Fruit fly (Drosophila melanogaster) whole organism, embryonic: ENCODE data around the gene CG6893.

ENCODE experiments used
- ATbp ChIP-seq: fragments of 200-800 bp; sonication (Bioruptor generic); optimal IDR thresholded peaks from 2 replicates; lab custom pipeline; 2017; ENCODE audit warnings: missing biosample characterization, mild to moderate bottlenecking, missing genetic modification characterization, missing genetic modification reagents
- Atf6 ChIP-seq: fragments of 200-800 bp; sonication (Bioruptor generic); IDR thresholded peaks from 2 replicates; pipeline ENCODE4 v1.3.6; 2022; ENCODE audit warnings: missing biosample characterization, missing genetic modification characterization
- CG10321 ChIP-seq: fragments of 200-800 bp; sonication (Bioruptor generic); IDR thresholded peaks from 2 replicates; pipeline ENCODE4 v1.3.6; 2022; ENCODE audit warnings: missing biosample characterization, missing genetic modification characterization
- CG10462 ChIP-seq: fragments of 200-800 bp; sonication (Bioruptor generic); optimal IDR thresholded peaks from 2 replicates; lab custom pipeline; 2016; ENCODE audit warnings: missing biosample characterization, missing genetic modification characterization
- CG1233 ChIP-seq: fragments of 200-800 bp; sonication (Bioruptor generic); optimal IDR thresholded peaks from 4 replicates; lab custom pipeline; 2018; ENCODE audit warnings: missing biosample characterization, mild to moderate bottlenecking, missing genetic modification characterization
- CG12391 ChIP-seq: fragments of 200-800 bp; sonication (Bioruptor generic); optimal IDR thresholded peaks from 3 replicates; lab custom pipeline; 2018; ENCODE audit warnings: missing biosample characterization, mild to moderate bottlenecking, missing genetic modification characterization, moderate library complexity
- CG13775 ChIP-seq: fragments of 200-800 bp; sonication (Bioruptor generic); optimal IDR thresholded peaks from 3 replicates; lab custom pipeline; 2017; ENCODE audit warnings: missing biosample characterization, mild to moderate bottlenecking, missing genetic modification characterization
- CG15601 ChIP-seq: fragments of 200-800 bp; sonication (Bioruptor generic); optimal IDR thresholded peaks from 3 replicates; lab custom pipeline; 2019; ENCODE audit warnings: missing biosample characterization, mild to moderate bottlenecking, missing genetic modification characterization, moderate library complexity
- CG1602 ChIP-seq: fragments of 200-800 bp; sonication (Bioruptor generic); optimal IDR thresholded peaks from 3 replicates; lab custom pipeline; 2016; ENCODE audit warnings: missing biosample characterization, missing genetic modification characterization
- CG1603 ChIP-seq: fragments of 200-800 bp; sonication (Bioruptor generic); optimal IDR thresholded peaks from 2 replicates; lab custom pipeline; 2019; ENCODE audit warnings: missing biosample characterization, mild to moderate bottlenecking, missing genetic modification characterization, moderate library complexity
- CG17328 ChIP-seq: fragments of 200-800 bp; sonication (Bioruptor generic); IDR thresholded peaks from 2 replicates; pipeline ENCODE4 v1.3.6; 2022; ENCODE audit warnings: missing biosample characterization, missing genetic modification characterization
- CG17361 ChIP-seq: fragments of 200-800 bp; sonication (Bioruptor generic); IDR thresholded peaks from 3 replicates; pipeline ENCODE4 v1.3.6; 2022; ENCODE audit warnings: missing biosample characterization, missing genetic modification characterization
- CG17568 ChIP-seq: fragments of 200-800 bp; sonication (Bioruptor generic); optimal IDR thresholded peaks from 2 replicates; lab custom pipeline; 2018; ENCODE audit warnings: missing biosample characterization, mild to moderate bottlenecking, missing genetic modification characterization, moderate library complexity
- CG2120 ChIP-seq: fragments of 200-800 bp; sonication (Bioruptor generic); optimal IDR thresholded peaks from 3 replicates; lab custom pipeline; 2016; ENCODE audit warnings: missing biosample characterization, missing genetic modification characterization
- CG31365 ChIP-seq: fragments of 200-800 bp; sonication (Bioruptor generic); optimal IDR thresholded peaks from 2 replicates; lab custom pipeline; 2018; ENCODE audit warnings: missing biosample characterization, mild to moderate bottlenecking, missing genetic modification characterization
- CG31441 ChIP-seq: fragments of 200-800 bp; sonication (Bioruptor generic); IDR thresholded peaks from 2 replicates; pipeline ENCODE4 v1.3.6; 2022; ENCODE audit warnings: missing biosample characterization, missing genetic modification characterization
- CG32532 ChIP-seq: fragments of 200-800 bp; sonication (Bioruptor generic); IDR thresholded peaks from 2 replicates; pipeline ENCODE4 v1.3.6; 2022; ENCODE audit warnings: missing biosample characterization, missing genetic modification characterization
- CG33557 ChIP-seq: fragments of 200-800 bp; sonication (Bioruptor generic); optimal IDR thresholded peaks from 2 replicates; lab custom pipeline; 2019; ENCODE audit warnings: missing biosample characterization, mild to moderate bottlenecking, missing genetic modification characterization, moderate library complexity
- CG34376 ChIP-seq: fragments of 200-800 bp; sonication (Bioruptor generic); optimal IDR thresholded peaks from 2 replicates; lab custom pipeline; 2018; ENCODE audit warnings: missing biosample characterization, mild to moderate bottlenecking, missing genetic modification characterization
- CG34422 ChIP-seq: fragments of 200-800 bp; sonication (Bioruptor generic); IDR thresholded peaks from 3 replicates; pipeline ENCODE4 v1.3.6; 2022; ENCODE audit warnings: missing biosample characterization, missing genetic modification characterization
- CG3847 ChIP-seq: fragments of 200-800 bp; sonication (Bioruptor generic); IDR thresholded peaks from 2 replicates; pipeline ENCODE4 v1.3.6; 2022; ENCODE audit warnings: missing biosample characterization, missing genetic modification characterization
- CG43689 ChIP-seq: fragments of 200-800 bp; sonication (Bioruptor generic); IDR thresholded peaks from 2 replicates; pipeline ENCODE4 v1.3.6; 2022; ENCODE audit warnings: missing biosample characterization, missing genetic modification characterization
- CG7556 ChIP-seq: fragments of 200-800 bp; sonication (Bioruptor generic); optimal IDR thresholded peaks from 2 replicates; lab custom pipeline; 2017; ENCODE audit warnings: missing biosample characterization, mild to moderate bottlenecking, missing genetic modification characterization
- CG8478 ChIP-seq: fragments of >200 bp; optimal IDR thresholded peaks from 2 replicates; lab custom pipeline; 2018
- CG9609 ChIP-seq: fragments of 200-800 bp; sonication (Bioruptor generic); optimal IDR thresholded peaks from 3 replicates; lab custom pipeline; 2016; ENCODE audit warnings: missing biosample characterization, missing genetic modification characterization
- CG9932 ChIP-seq: fragments of 200-800 bp; sonication (Bioruptor generic); IDR thresholded peaks from 2 replicates; pipeline ENCODE4 v1.3.6; 2022; ENCODE audit warnings: missing biosample characterization, missing genetic modification characterization
- CTCF ChIP-seq: fragments of 200-800 bp; sonication (Bioruptor generic); optimal IDR thresholded peaks from 2 replicates; lab custom pipeline; 2017; ENCODE audit warnings: missing biosample characterization, mild to moderate bottlenecking, missing genetic modification characterization, moderate library complexity
- D ChIP-seq, 2 experiments: fragments of 200-800 bp in 1 of 2; fragments of >200 bp in 1 of 2; sonication (Bioruptor generic) in 1 of 2; optimal IDR thresholded peaks; 2 replicates in 1 of 2; 3 replicates in 1 of 2; lab custom pipeline; 2017; ENCODE audit warnings: mild to moderate bottlenecking in 1 of 2, missing biosample characterization in 1 of 2, missing genetic modification characterization in 1 of 2, missing genetic modification reagents in 1 of 2
- Dip3 ChIP-seq: fragments of 200-800 bp; sonication (Bioruptor generic); optimal IDR thresholded peaks from 3 replicates; lab custom pipeline; 2016; ENCODE audit warnings: missing biosample characterization, missing genetic modification characterization
- Eip74EF ChIP-seq, 2 experiments: fragments of 200-800 bp in 1 of 2; fragments of >200 bp in 1 of 2; sonication (Bioruptor generic) in 1 of 2; optimal IDR thresholded peaks; 2 replicates each; lab custom pipeline; 2017 to 2019; ENCODE audit warnings: missing biosample characterization in 2 of 2, missing genetic modification characterization in 2 of 2, mild to moderate bottlenecking in 1 of 2, moderate library complexity in 1 of 2
- HLHmδ ChIP-seq: fragments of 200-800 bp; sonication (Bioruptor generic); optimal IDR thresholded peaks from 2 replicates; lab custom pipeline; 2018; ENCODE audit warnings: missing biosample characterization, mild to moderate bottlenecking, missing genetic modification characterization, moderate library complexity
- Hmx ChIP-seq: fragments of 200-800 bp; sonication (Bioruptor generic); optimal IDR thresholded peaks from 2 replicates; lab custom pipeline; 2016; ENCODE audit warnings: missing biosample characterization, missing genetic modification characterization
- Hr51 ChIP-seq, 2 experiments: fragments of 200-800 bp; sonication (Bioruptor generic); optimal IDR thresholded peaks; 2 replicates in 1 of 2; 3 replicates in 1 of 2; lab custom pipeline; 2016 to 2018; ENCODE audit warnings: missing biosample characterization in 2 of 2, missing genetic modification characterization in 2 of 2, mild to moderate bottlenecking in 1 of 2, moderate library complexity in 1 of 2
- MBD-R2 ChIP-seq: fragments of 200-800 bp; sonication (Bioruptor generic); IDR thresholded peaks from 2 replicates; pipeline ENCODE4 v1.3.6; 2022; ENCODE audit warnings: missing biosample characterization, missing genetic modification characterization
- Nf-YC ChIP-seq: fragments of 200-800 bp; optimal IDR thresholded peaks from 3 replicates; lab custom pipeline; 2019; ENCODE audit warnings: missing biosample characterization, mild to moderate bottlenecking, missing genetic modification characterization, moderate library complexity
- Rx ChIP-seq: fragments of 200-800 bp; sonication (Bioruptor generic); IDR thresholded peaks from 2 replicates; pipeline ENCODE4 v1.3.6; 2022; ENCODE audit warnings: missing biosample characterization, missing genetic modification characterization
- Sox100B ChIP-seq: fragments of 200-800 bp; sonication (Bioruptor generic); optimal IDR thresholded peaks from 3 replicates; lab custom pipeline; 2018; ENCODE audit warnings: missing biosample characterization, mild to moderate bottlenecking, missing genetic modification characterization
- Sox102F ChIP-seq: fragments of 200-800 bp; sonication (Bioruptor generic); optimal IDR thresholded peaks from 2 replicates; lab custom pipeline; 2018; ENCODE audit warnings: missing biosample characterization, mild to moderate bottlenecking, missing genetic modification characterization, moderate library complexity
- Sry-β ChIP-seq: fragments of 200-800 bp; sonication (Bioruptor generic); optimal IDR thresholded peaks from 2 replicates; lab custom pipeline; 2018; ENCODE audit warnings: missing biosample characterization, mild to moderate bottlenecking, missing genetic modification characterization, moderate library complexity
- ap ChIP-seq: fragments of 200-800 bp; sonication (Bioruptor generic); IDR thresholded peaks from 2 replicates; pipeline ENCODE4 v1.3.6; 2022; ENCODE audit warnings: missing biosample characterization, missing genetic modification characterization
- ato ChIP-seq: fragments of 200-800 bp; sonication (Bioruptor generic); IDR thresholded peaks from 2 replicates; pipeline ENCODE4 v1.3.6; 2022; ENCODE audit warnings: missing biosample characterization, missing genetic modification characterization; ENCODE audit not compliant: partially characterized antibody
- chn ChIP-seq: fragments of 200-800 bp; sonication (Bioruptor generic); optimal IDR thresholded peaks from 2 replicates; lab custom pipeline; 2016; ENCODE audit warnings: missing biosample characterization, missing genetic modification characterization
- cwo ChIP-seq: fragments of 200-800 bp; sonication (Bioruptor generic); optimal IDR thresholded peaks from 3 replicates; lab custom pipeline; 2017; ENCODE audit warnings: missing biosample characterization, missing genetic modification characterization, mild to moderate bottlenecking, moderate library complexity, missing genetic modification reagents
- gce ChIP-seq: fragments of 200-800 bp; sonication (Bioruptor generic); IDR thresholded peaks from 3 replicates; pipeline ENCODE4 v1.3.6; 2022; ENCODE audit warnings: missing biosample characterization, missing genetic modification characterization
- gsb ChIP-seq: fragments of 200-800 bp; sonication (Bioruptor generic); IDR thresholded peaks from 2 replicates; pipeline ENCODE4 v1.3.6; 2022; ENCODE audit warnings: missing biosample characterization, missing genetic modification characterization
- pnt ChIP-seq: fragments of 200-800 bp; sonication (Bioruptor generic); optimal IDR thresholded peaks from 3 replicates; lab custom pipeline; 2016; ENCODE audit warnings: missing biosample characterization, missing genetic modification characterization
- sens ChIP-seq: fragments of 200-800 bp; sonication (Bioruptor generic); peaks from one replicate; lab custom pipeline; 2016; ENCODE audit warnings: missing biosample characterization, missing genetic modification characterization
- slbo ChIP-seq: fragments of 200-800 bp; sonication (Bioruptor generic); IDR thresholded peaks from 2 replicates; pipeline ENCODE4 v1.3.6; 2022; ENCODE audit warnings: missing biosample characterization, missing genetic modification characterization
- stwl ChIP-seq: fragments of 200-800 bp; sonication (Bioruptor generic); optimal IDR thresholded peaks from 3 replicates; lab custom pipeline; 2018; ENCODE audit warnings: missing biosample characterization, mild to moderate bottlenecking, missing genetic modification characterization, moderate library complexity
- trem ChIP-seq: fragments of 200-800 bp; optimal IDR thresholded peaks from 3 replicates; lab custom pipeline; 2019; ENCODE audit warnings: missing biosample characterization, mild to moderate bottlenecking, missing genetic modification characterization, moderate library complexity

The CG6893 gene

dm6 chr3L:18675363-18675866, 18.6 kb upstream of the CG6893 start, which contains the start of the genes GNBP2 and GNBP1 (continued):
- TF ChIP-seq Sox102F (GFP tag; lab: Kevin White, UChicago), result peak; percentile 78
- peak; percentile 18 for TF ChIP-seq CG13775 (GFP tag; lab: Kevin White, UChicago)
- peak; percentile 76 for TF ChIP-seq CG17361
- peak; percentile 61; the same call in 1 of the 2 replicates for TF ChIP-seq gsb
- TF ChIP-seq CG12391 (tag; lab: Kevin White, UChicago), result peak; percentile 72
- peak; percentile 73 for TF ChIP-seq CG7556 (GFP tag; lab: Kevin White, UChicago)
- TF ChIP-seq Hr51 (GFP tag; optimal IDR thresholded peaks at IDR 0.05; lab: Kevin White, UChicago), result peak in 1 of 2 experiments; percentile 78
- peak; percentile 43 for TF ChIP-seq CG2120 (GFP tag; lab: Kevin White, UChicago)
- peak; percentile 82 for TF ChIP-seq CG34376
- peak; percentile 50; the same call in 1 of the 2 replicates for TF ChIP-seq MBD-R2 (GFP tag; lab: Robert Waterston, UW)
- no peak for TF ChIP-seq trem (tag; lab: Kevin White, UChicago)
- TF ChIP-seq CG8478 (lab: Kevin White, UChicago), result no peak
- TF ChIP-seq Sry-β (GFP tag; lab: Kevin White, UChicago), result no peak
- TF ChIP-seq gce (GFP tag; lab: Robert Waterston, UW), result peak; percentile 65; the same call in 2 of the 3 replicates
- no peak for TF ChIP-seq CG1603 (tag; lab: Kevin White, UChicago)
- no peak for TF ChIP-seq chn (GFP tag; lab: Kevin White, UChicago)
- TF ChIP-seq pnt (GFP tag; lab: Kevin White, UChicago), result no peak
- peak; percentile 70 for TF ChIP-seq cwo (GFP tag; lab: Kevin White, UChicago)
- peak in 1 of 2 experiments; percentile 48 for TF ChIP-seq Eip74EF (GFP tag; optimal IDR thresholded peaks at IDR 0.05; lab: Kevin White, UChicago)
- no peak for TF ChIP-seq CTCF (GFP tag; lab: Kevin White, UChicago)
- TF ChIP-seq Hmx (GFP tag; lab: Kevin White, UChicago), result no peak
- peak; percentile 56 for TF ChIP-seq CG3847
- no peak for TF ChIP-seq stwl
- TF ChIP-seq CG43689, result 0 out of 2 replicates have a peak, but pooled peaks have one; percentile 12
- 0 out of 3 replicates have a peak, but pooled peaks have one; percentile 10 for TF ChIP-seq CG34422 (GFP tag; lab: Robert Waterston, UW)
- no peak for TF ChIP-seq CG31365 (tag; lab: Kevin White, UChicago)
- peak; percentile 16 for TF ChIP-seq CG1233 (GFP tag; lab: Kevin White, UChicago)
- TF ChIP-seq CG1602 (GFP tag; lab: Kevin White, UChicago), result no peak
- no peak for TF ChIP-seq D (optimal IDR thresholded peaks at IDR 0.05; lab: Kevin White, UChicago)
- TF ChIP-seq D (GFP tag; optimal IDR thresholded peaks at IDR 0.05; lab: Kevin White, UChicago), result peak; percentile 33
- peak; percentile 84 for TF ChIP-seq sens (GFP tag; lab: Kevin White, UChicago)
- TF ChIP-seq CG9609, result no peak
- no peak for TF ChIP-seq ato
- peak; percentile 76 for TF ChIP-seq CG31441 (GFP tag; lab: Robert Waterston, UW)
- TF ChIP-seq Nf-YC (tag; lab: Kevin White, UChicago), result no peak
- TF ChIP-seq slbo (GFP tag; lab: Robert Waterston, UW), result peak; percentile 65
- TF ChIP-seq Atf6 (GFP tag; lab: Robert Waterston, UW), result peak; percentile 71
- TF ChIP-seq Sox100B, result peak; percentile 55
- TF ChIP-seq ap (GFP tag; lab: Robert Waterston, UW), result peak; percentile 34; the same call in 1 of the 2 replicates
- 0 out of 2 replicates have a peak, but pooled peaks have one; percentile 9 for TF ChIP-seq CG10321 (GFP tag; lab: Robert Waterston, UW)
- no peak for TF ChIP-seq HLHmδ (GFP tag; lab: Kevin White, UChicago)
- TF ChIP-seq CG32532 (GFP tag; lab: Robert Waterston, UW), result peak; percentile 71; the same call in 1 of the 2 replicates
- peak; percentile 51; the same call in 1 of the 2 replicates for TF ChIP-seq CG17328 (GFP tag; lab: Robert Waterston, UW)
- TF ChIP-seq CG9932 (GFP tag; lab: Robert Waterston, UW), result peak; percentile 43; the same call in 1 of the 2 replicates
- TF ChIP-seq CG15601 (tag; lab: Kevin White, UChicago), result peak; percentile 36
- no peak for TF ChIP-seq CG17568 (GFP tag; lab: Kevin White, UChicago)
- no peak for TF ChIP-seq CG33557 (GFP tag; lab: Kevin White, UChicago)
- TF ChIP-seq Dip3, result no peak
- TF ChIP-seq ATbp, result peak; percentile 46
- peak; percentile 12 for TF ChIP-seq CG10462 (GFP tag; lab: Kevin White, UChicago)
- no peak for TF ChIP-seq Rx (GFP tag; lab: Robert Waterston, UW)
